Worm (Caenorhabditis elegans) whole organism, L4/young adult: Measurements from ENCODE around the gene F44F4.3.

Source experiments
- W03F9.2 ChIP-seq: fragments of 150-350 bp; optimal IDR thresholded peaks from 2 replicates; lab custom pipeline; 2014; ENCODE audit warnings: missing biosample characterization, missing genetic modification characterization
- dao-5 ChIP-seq: sonication (generic microtip); optimal IDR thresholded peaks from 2 replicates; lab custom pipeline; 2016; ENCODE audit warnings: missing genotype, missing genetic modification characterization, moderate library complexity, missing compliant biosample characterization
- him-1 ChIP-seq: sonication (generic microtip); optimal IDR thresholded peaks from 2 replicates; lab custom pipeline; 2016; ENCODE audit warnings: missing genotype, missing genetic modification reagents, missing genetic modification characterization, missing compliant biosample characterization

DNA sequence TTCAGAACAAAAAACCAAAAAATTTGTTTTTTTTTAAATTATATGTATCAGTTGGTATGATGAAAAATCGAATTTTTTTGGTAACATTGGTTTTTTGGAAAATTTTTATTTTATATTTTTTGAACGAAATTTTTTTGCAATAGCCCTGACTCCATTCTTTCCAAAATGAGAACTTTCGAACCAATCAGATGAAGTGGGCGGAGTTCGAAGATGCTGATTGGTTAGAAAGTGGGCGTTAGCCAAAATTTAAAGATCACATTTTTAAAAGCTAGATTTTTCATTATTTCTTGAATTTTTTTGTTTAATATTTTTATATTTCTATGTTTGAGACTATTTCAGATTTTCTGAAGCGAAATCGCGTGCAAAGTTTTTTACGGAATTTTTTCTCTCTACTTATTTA, 24.4 kb downstream of the F44F4.3 start:
- no peak for TF ChIP-seq dao-5 (tag; lab: Kevin White, UChicago)
- TF ChIP-seq him-1 (tag; lab: Kevin White, UChicago): no peak
- no peak for TF ChIP-seq W03F9.2 (tag; lab: Kevin White, UChicago)
